Worm (Caenorhabditis elegans) whole organism, mixed stage, embryonic: ENCODE results near the gene Y32B12B.2.

ENCODE experiments used
- M03D4.4 ChIP-seq: sonication (generic microtip); optimal IDR thresholded peaks from 2 replicates; lab custom pipeline; 2017; ENCODE audit warnings: mild to moderate bottlenecking, missing genetic modification characterization, missing compliant biosample characterization
- bed-3 ChIP-seq: fragments of 200-800 bp; sonication (Bioruptor generic); optimal IDR thresholded peaks from 3 replicates; lab custom pipeline; 2018; ENCODE audit warnings: mild to moderate bottlenecking, missing genetic modification characterization, moderate library complexity, missing compliant biosample characterization
- blmp-1 ChIP-seq: fragments of 150-350 bp; optimal IDR thresholded peaks from 2 replicates; lab custom pipeline; 2014; ENCODE audit warnings: missing biosample characterization, missing genetic modification characterization
- ceh-39 ChIP-seq: fragments of 150-350 bp; optimal IDR thresholded peaks from 2 replicates; lab custom pipeline; 2014; ENCODE audit warnings: missing biosample characterization, missing genetic modification characterization
- ceh-43 ChIP-seq: fragments of 200-800 bp; sonication (Bioruptor generic); optimal IDR thresholded peaks from 2 replicates; lab custom pipeline; 2018; ENCODE audit warnings: mild to moderate bottlenecking, missing genetic modification characterization, moderate library complexity, missing compliant biosample characterization
- ceh-83 ChIP-seq: fragments of 200-800 bp; sonication (Bioruptor generic); optimal IDR thresholded peaks from 2 replicates; lab custom pipeline; 2018; ENCODE audit warnings: mild to moderate bottlenecking, missing genetic modification characterization, missing compliant biosample characterization
- cnd-1 ChIP-seq: fragments of 200-800 bp; sonication (Bioruptor generic); optimal IDR thresholded peaks from 2 replicates; lab custom pipeline; 2018; ENCODE audit warnings: mild to moderate bottlenecking, missing genetic modification characterization, missing compliant biosample characterization
- drap-1 ChIP-seq: fragments of 200-800 bp; sonication (Bioruptor generic); optimal IDR thresholded peaks from 3 replicates; lab custom pipeline; 2018; ENCODE audit warnings: mild to moderate bottlenecking, missing genetic modification characterization, missing compliant biosample characterization
- elt-1 ChIP-seq: sonication (generic microtip); optimal IDR thresholded peaks from 2 replicates; lab custom pipeline; 2017; ENCODE audit warnings: missing genetic modification characterization, mild to moderate bottlenecking, missing compliant biosample characterization, antibody characterized with exemption, moderate library complexity, borderline replicate concordance; ENCODE audit not compliant: insufficient read depth
- elt-3 ChIP-seq: fragments of 150-350 bp; optimal IDR thresholded peaks from 2 replicates; lab custom pipeline; 2014; ENCODE audit warnings: missing biosample characterization, missing genetic modification characterization
- ham-2 ChIP-seq: fragments of 200-800 bp; sonication (Bioruptor generic); optimal IDR thresholded peaks from 2 replicates; lab custom pipeline; 2018; ENCODE audit warnings: mild to moderate bottlenecking, missing genetic modification characterization, missing compliant biosample characterization
- hlh-1 ChIP-seq: fragments of 150-350 bp; optimal IDR thresholded peaks from 2 replicates; lab custom pipeline; 2014; ENCODE audit warnings: missing biosample characterization, missing genetic modification reagents, missing genetic modification characterization
- lin-13 ChIP-seq: fragments of 150-350 bp; optimal IDR thresholded peaks from 2 replicates; lab custom pipeline; 2014; ENCODE audit warnings: missing biosample characterization, missing genetic modification characterization
- lin-32 ChIP-seq: fragments of 200-800 bp; sonication (Bioruptor generic); optimal IDR thresholded peaks from 2 replicates; lab custom pipeline; 2018; ENCODE audit warnings: mild to moderate bottlenecking, missing genetic modification characterization, missing compliant biosample characterization
- lsy-2 ChIP-seq: fragments of 150-350 bp; optimal IDR thresholded peaks from 2 replicates; lab custom pipeline; 2014; ENCODE audit warnings: missing biosample characterization, missing genetic modification characterization
- mep-1 ChIP-seq: fragments of 150-350 bp; optimal IDR thresholded peaks from 2 replicates; lab custom pipeline; 2017; ENCODE audit warnings: missing biosample characterization, missing genetic modification reagents, missing genetic modification characterization, inconsistent platforms
- mls-2 ChIP-seq: sonication (generic microtip); optimal IDR thresholded peaks from 2 replicates; lab custom pipeline; 2016; ENCODE audit warnings: mild to moderate bottlenecking, missing genetic modification characterization, moderate library complexity, missing compliant biosample characterization
- nhr-12 ChIP-seq: fragments of 150-350 bp; optimal IDR thresholded peaks from 2 replicates; lab custom pipeline; 2014; ENCODE audit warnings: missing biosample characterization, missing genetic modification characterization
- nhr-2 ChIP-seq: fragments of 150-350 bp; optimal IDR thresholded peaks from 2 replicates; lab custom pipeline; 2014; ENCODE audit warnings: missing biosample characterization, missing genetic modification characterization
- nhr-237 ChIP-seq: fragments of 150-350 bp; optimal IDR thresholded peaks from 2 replicates; lab custom pipeline; 2014; ENCODE audit warnings: missing biosample characterization, missing genetic modification characterization
- pha-4 ChIP-seq: fragments of 150-350 bp; optimal IDR thresholded peaks from 2 replicates; lab custom pipeline; 2018; ENCODE audit warnings: missing biosample characterization, missing genetic modification reagents, missing genetic modification characterization
- sem-2 ChIP-seq: fragments of 200-800 bp; sonication (Bioruptor generic); optimal IDR thresholded peaks from 2 replicates; lab custom pipeline; 2018; ENCODE audit warnings: mild to moderate bottlenecking, missing genetic modification characterization, missing compliant biosample characterization
- snpc-4 ChIP-seq: fragments of 150-350 bp; optimal IDR thresholded peaks from 2 replicates; lab custom pipeline; 2014; ENCODE audit warnings: missing biosample characterization, missing genetic modification characterization
- sptf-1 ChIP-seq: sonication (generic microtip); optimal IDR thresholded peaks from 2 replicates; lab custom pipeline; 2017; ENCODE audit warnings: mild to moderate bottlenecking, missing genetic modification characterization, moderate library complexity, missing compliant biosample characterization
- tbx-8 ChIP-seq: fragments of 200-800 bp; sonication (Bioruptor generic); optimal IDR thresholded peaks from 2 replicates; lab custom pipeline; 2018; ENCODE audit warnings: mild to moderate bottlenecking, missing genetic modification characterization, moderate library complexity, missing compliant biosample characterization
- unc-120 ChIP-seq: sonication (generic microtip); optimal IDR thresholded peaks from 2 replicates; lab custom pipeline; 2017; ENCODE audit warnings: missing genetic modification characterization, missing compliant biosample characterization; ENCODE audit not compliant: poor library complexity, severe bottlenecking
- unc-39 ChIP-seq: fragments of 150-350 bp; optimal IDR thresholded peaks from 2 replicates; lab custom pipeline; 2014; ENCODE audit warnings: missing biosample characterization, missing genetic modification characterization
- ztf-11 ChIP-seq: fragments of 150-350 bp; optimal IDR thresholded peaks from 2 replicates; lab custom pipeline; 2014; ENCODE audit warnings: missing biosample characterization, missing genetic modification characterization

Y32B12B.2 gene

DNA sequence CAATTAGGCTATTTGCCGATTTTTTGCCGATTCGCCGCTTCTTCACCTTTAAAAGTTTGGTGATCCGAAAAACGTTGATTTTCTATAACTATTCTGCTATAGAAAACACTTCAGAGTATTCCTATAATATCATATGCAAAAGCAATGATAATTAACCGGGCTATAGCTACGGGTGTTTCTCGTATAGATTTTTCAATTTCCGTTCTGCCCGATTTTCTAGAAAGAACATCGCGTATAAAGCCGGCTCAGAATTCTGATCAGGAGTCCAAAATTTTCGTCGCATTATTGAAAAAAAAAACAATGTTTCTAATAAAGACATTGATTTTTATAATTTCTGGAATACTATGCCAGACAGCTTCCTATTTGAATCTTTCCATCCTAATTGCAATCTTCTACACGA, 12.5 kb downstream of the Y32B12B.2 start, which contains the start of gene srbc-65:
srbc-65 (plus strand) TSS at position 301 of the 400 bp plus-strand sequence.
- TF ChIP-seq lin-13 (no peak), snpc-4 (tag; lab: Kevin White, UChicago) (no peak), sem-2 (GFP tag; lab: Kevin White, UChicago) (no peak), ceh-39 (tag; lab: Kevin White, UChicago) (no peak), elt-3 (tag; lab: Kevin White, UChicago) (no peak), cnd-1 (tag; lab: Kevin White, UChicago) (no peak), hlh-1 (tag; lab: Kevin White, UChicago) (no peak), nhr-2 (tag; lab: Kevin White, UChicago) (no peak), ham-2 (GFP tag; lab: Kevin White, UChicago) (no peak), lsy-2 (tag; lab: Kevin White, UChicago) (no peak)

- TF ChIP-seq drap-1 (GFP tag; lab: Kevin White, UChicago) (peak; percentile 46), cnd-1 (tag; lab: Kevin White, UChicago) (peak; percentile 65), sem-2 (GFP tag; lab: Kevin White, UChicago) (peak; percentile 5), M03D4.4 (peak; percentile 4), ceh-83 (GFP tag; lab: Kevin White, UChicago) (peak; percentile 21), mls-2 (tag; lab: Kevin White, UChicago) (peak; percentile 13), bed-3 (GFP tag; lab: Kevin White, UChicago) (peak; percentile 29), nhr-237 (tag; lab: Kevin White, UChicago) (no peak), snpc-4 (tag; lab: Kevin White, UChicago) (no peak), lin-32 (GFP tag; lab: Kevin White, UChicago) (peak; percentile 64), nhr-12 (tag; lab: Kevin White, UChicago) (no peak), unc-120 (tag; lab: Kevin White, UChicago) (no peak), sptf-1 (tag; lab: Kevin White, UChicago) (peak; percentile 67), lin-13 (no peak)
- TF ChIP-seq, all 35 proteins: peak for 9
Measured at ce11 chrV:16552929-16553328, 14.7 kb downstream of the Y32B12B.2 start, which contains the start of gene Y32B12B.4. Y32B12B.4 (plus strand) TSS chrV:16553327.

DNA sequence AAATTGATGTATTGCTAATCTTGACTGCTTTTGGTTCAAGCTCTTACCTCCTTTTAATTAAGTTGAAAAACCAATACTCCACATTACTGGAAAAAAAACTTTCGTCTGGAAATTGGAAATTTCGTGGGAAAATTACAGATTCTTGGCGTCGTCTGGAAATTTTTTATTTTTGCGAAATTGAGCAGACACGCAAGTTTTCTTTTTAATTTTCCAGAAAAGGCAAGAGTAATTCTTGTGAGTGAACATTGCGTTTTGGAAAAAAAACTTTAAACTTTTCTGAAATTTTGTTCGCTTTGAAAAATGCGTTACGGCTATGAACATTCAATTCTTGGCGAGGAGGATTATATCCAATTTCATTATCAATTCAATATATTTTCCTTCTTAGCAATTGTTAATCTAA, 27.4 kb downstream of the Y32B12B.2 start, which contains the start of gene sru-45:
sru-45 (plus strand) TSS at position 301 of the 400 bp plus-strand sequence.
- TF ChIP-seq lsy-2 (tag; lab: Kevin White, UChicago) (no peak), unc-39 (tag; lab: Kevin White, UChicago) (no peak), elt-1 (tag; lab: Kevin White, UChicago) (no peak), blmp-1 (tag; lab: Kevin White, UChicago) (no peak), sem-2 (GFP tag; lab: Kevin White, UChicago) (no peak), ceh-39 (tag; lab: Kevin White, UChicago) (no peak), ztf-11 (tag; lab: Kevin White, UChicago) (no peak), ceh-83 (GFP tag; lab: Kevin White, UChicago) (no peak), ceh-43 (no peak), nhr-12 (tag; lab: Kevin White, UChicago) (no peak), unc-120 (tag; lab: Kevin White, UChicago) (no peak), elt-3 (tag; lab: Kevin White, UChicago) (no peak), cnd-1 (tag; lab: Kevin White, UChicago) (no peak), ham-2 (GFP tag; lab: Kevin White, UChicago) (no peak), hlh-1 (tag; lab: Kevin White, UChicago) (no peak), M03D4.4 (no peak), pha-4 (tag; lab: Kevin White, UChicago) (no peak)

DNA sequence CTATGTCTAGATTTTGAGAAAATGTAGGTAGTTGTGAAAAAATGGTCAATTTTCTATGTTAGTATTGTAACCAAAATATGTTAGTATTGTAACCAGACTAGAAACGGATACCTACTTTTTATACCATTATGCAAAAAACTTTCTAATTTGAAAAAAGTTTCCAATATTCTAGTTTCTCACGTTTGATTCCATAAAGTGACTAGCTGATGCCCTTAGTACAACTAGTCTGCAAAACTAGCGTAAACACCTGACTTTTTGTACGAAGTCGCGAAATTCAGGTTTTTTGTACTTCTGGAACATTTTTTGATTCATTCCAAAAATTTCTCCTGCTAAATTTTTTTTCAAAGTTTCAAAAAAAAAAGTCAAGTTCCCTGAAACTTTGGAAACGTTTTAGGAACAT, 29.9 kb downstream of the Y32B12B.2 start:
- TF ChIP-seq nhr-2 (tag; lab: Kevin White, UChicago) (no peak), lin-13 (no peak), lsy-2 (tag; lab: Kevin White, UChicago) (no peak)
- TF ChIP-seq, all 35 proteins: peak for 0

- no peak for TF ChIP-seq tbx-8 (GFP tag; lab: Kevin White, UChicago)
- no peak for TF ChIP-seq M03D4.4
- no peak for TF ChIP-seq ceh-83 (GFP tag; lab: Kevin White, UChicago)
- TF ChIP-seq elt-3 (tag; lab: Kevin White, UChicago) = no peak
- no peak for TF ChIP-seq bed-3 (GFP tag; lab: Kevin White, UChicago)
- TF ChIP-seq unc-39 (tag; lab: Kevin White, UChicago) = no peak
- TF ChIP-seq snpc-4 (tag; lab: Kevin White, UChicago) = no peak
- no peak for TF ChIP-seq blmp-1 (tag; lab: Kevin White, UChicago)
- no peak for TF ChIP-seq nhr-237 (tag; lab: Kevin White, UChicago)
- TF ChIP-seq cnd-1 (tag; lab: Kevin White, UChicago) = no peak
- TF ChIP-seq nhr-12 (tag; lab: Kevin White, UChicago) = no peak
- no peak for TF ChIP-seq mep-1 (tag; lab: Kevin White, UChicago)
Measured at ce11 chrV:16570697-16571096, 32.5 kb downstream of the Y32B12B.2 start, which contains the start of gene nhr-233. nhr-233 (minus strand) TSS chrV:16570797.
